Worm (Caenorhabditis elegans): ENCODE results near the gene pes-8.

- TF ChIP-seq nhr-28 (tag; optimal IDR thresholded peaks at IDR 0.05), result no peak
- TF ChIP-seq pha-4 (tag; optimal IDR thresholded peaks at IDR 0.05), result no peak
- no peak for TF ChIP-seq nhr-76 (tag; optimal IDR thresholded peaks at IDR 0.05)
- no peak for TF ChIP-seq elt-3 (tag; optimal IDR thresholded peaks at IDR 0.05)
- no peak for TF ChIP-seq ces-1 (GFP tag; optimal IDR thresholded peaks at IDR 0.05)
- TF ChIP-seq ham-2 (GFP tag; optimal IDR thresholded peaks at IDR 0.05), result no peak
- TF ChIP-seq unc-62 (GFP tag; optimal IDR thresholded peaks at IDR 0.05), result no peak
- no peak for TF ChIP-seq ztf-11 (tag; optimal IDR thresholded peaks at IDR 0.05)
- no peak for TF ChIP-seq snpc-4 (tag; optimal IDR thresholded peaks at IDR 0.05)
- TF ChIP-seq unc-39 (tag; optimal IDR thresholded peaks at IDR 0.05), result no peak
- no peak for TF ChIP-seq ceh-43 (GFP tag; optimal IDR thresholded peaks at IDR 0.05)
- TF ChIP-seq ceh-83 (GFP tag; optimal IDR thresholded peaks at IDR 0.05), result no peak
- TF ChIP-seq hlh-1 (tag; optimal IDR thresholded peaks at IDR 0.05), result no peak
These were observed 5.0 kb upstream of the pes-8 start for ce11 chrX:9246625-9247024.

Measured in whole organism, mixed stage, embryonic.